Worm (Caenorhabditis elegans) whole organism, mixed stage, embryonic: ENCODE data around the gene Y43F8B.23.

Experiments
- nhr-12 ChIP-seq: fragments of 150-350 bp; optimal IDR thresholded peaks from 2 replicates; lab custom pipeline; 2014; ENCODE audit warnings: missing biosample characterization, missing genetic modification characterization
- nhr-237 ChIP-seq: fragments of 150-350 bp; optimal IDR thresholded peaks from 2 replicates; lab custom pipeline; 2014; ENCODE audit warnings: missing biosample characterization, missing genetic modification characterization
- nhr-28 ChIP-seq: fragments of 150-350 bp; optimal IDR thresholded peaks from 2 replicates; lab custom pipeline; 2014; ENCODE audit warnings: missing biosample characterization, missing genetic modification characterization
- unc-39 ChIP-seq: fragments of 150-350 bp; optimal IDR thresholded peaks from 2 replicates; lab custom pipeline; 2014; ENCODE audit warnings: missing biosample characterization, missing genetic modification characterization
- unc-62 ChIP-seq: fragments of 150-350 bp; optimal IDR thresholded peaks from 2 replicates; lab custom pipeline; 2014; ENCODE audit warnings: missing biosample characterization, missing genetic modification reagents, missing genetic modification characterization

ce11 chrV:19509061-19509460 lies 41.6 kb upstream of the Y43F8B.23 start:
- no peak for TF ChIP-seq unc-62
- no peak for TF ChIP-seq nhr-12 (tag; lab: Kevin White, UChicago)
- no peak for TF ChIP-seq nhr-237 (tag; lab: Kevin White, UChicago)
- no peak for TF ChIP-seq unc-39
- no peak for TF ChIP-seq nhr-28
